Worm (Caenorhabditis elegans) whole organism, L4/young adult: ENCODE measurements around the gene pgm-3.

Source experiments
- W03F9.2 ChIP-seq: fragments of 150-350 bp; optimal IDR thresholded peaks from 2 replicates; lab custom pipeline; 2014; ENCODE audit warnings: missing biosample characterization, missing genetic modification characterization
- dao-5 ChIP-seq: sonication (generic microtip); optimal IDR thresholded peaks from 2 replicates; lab custom pipeline; 2016; ENCODE audit warnings: missing genotype, missing genetic modification characterization, moderate library complexity, missing compliant biosample characterization
- him-1 ChIP-seq: sonication (generic microtip); optimal IDR thresholded peaks from 2 replicates; lab custom pipeline; 2016; ENCODE audit warnings: missing genotype, missing genetic modification reagents, missing genetic modification characterization, missing compliant biosample characterization

Gene pgm-3

DNA sequence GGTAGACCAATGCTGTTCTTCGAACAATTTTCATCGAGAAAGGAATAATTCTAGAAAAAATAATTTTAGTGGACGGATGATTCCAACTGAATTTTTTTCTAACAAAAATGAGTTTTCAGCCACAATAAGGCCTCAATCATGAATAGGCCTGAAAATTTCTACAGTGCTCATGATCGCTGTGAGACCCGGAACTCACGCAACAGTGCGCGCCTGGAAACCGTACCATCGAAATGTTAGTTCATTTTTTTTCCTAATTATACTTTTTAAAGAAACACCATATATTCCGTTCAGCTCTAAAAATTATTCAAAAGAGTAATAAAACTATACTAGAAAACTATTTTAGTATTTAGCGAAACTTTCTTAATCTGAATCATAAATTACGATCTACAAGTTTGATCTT is 615 bp upstream of the pgm-3 start:
- TF ChIP-seq W03F9.2 (tag; lab: Kevin White, UChicago) (no peak), dao-5 (no peak), him-1 (tag; lab: Kevin White, UChicago) (no peak)

DNA sequence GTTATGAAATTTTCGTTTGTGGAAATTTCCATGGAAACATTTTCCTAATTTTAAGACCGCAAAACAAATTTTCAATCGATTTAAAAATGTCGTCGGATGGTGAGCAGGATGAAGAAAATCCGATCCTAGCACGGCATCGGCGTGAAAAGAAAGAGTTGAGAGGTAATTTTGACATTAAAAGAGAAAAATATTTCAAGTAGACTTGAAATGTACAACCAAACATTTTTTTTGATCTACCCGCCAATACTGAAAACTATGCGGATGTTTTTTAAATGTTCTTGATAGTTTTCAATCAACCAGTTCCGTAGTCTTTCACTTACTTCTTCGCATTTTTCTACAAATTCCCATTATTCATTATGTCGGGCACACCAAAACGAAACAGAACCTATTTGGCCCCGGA is 2.6 kb downstream of the pgm-3 start, which contains the start of gene otub-3:
TSS of gene otub-3 (plus strand) at position 56 of the 400 bp plus-strand sequence.
- TF ChIP-seq him-1 (tag; lab: Kevin White, UChicago) (no peak), W03F9.2 (tag; lab: Kevin White, UChicago) (no peak), dao-5 (no peak)

DNA sequence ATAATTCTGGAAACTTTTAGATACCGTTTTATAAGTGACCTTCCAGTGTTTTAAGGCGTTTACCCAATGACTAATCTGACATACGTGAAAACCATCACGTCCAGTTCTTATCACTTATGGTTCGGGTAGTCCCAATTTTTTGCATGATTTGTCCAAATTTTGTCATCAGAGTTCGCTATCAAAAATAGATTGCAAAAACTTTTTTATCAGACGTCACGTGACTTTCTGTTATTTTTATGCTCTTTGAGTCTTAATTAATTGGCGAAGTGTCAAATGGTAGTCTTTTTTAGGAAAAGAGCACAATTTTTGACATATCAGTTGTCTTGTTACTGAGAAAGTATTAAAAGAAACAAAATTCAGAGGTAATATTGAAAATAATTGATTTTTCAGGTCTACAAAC is 4.1 kb downstream of the pgm-3 start:
- TF ChIP-seq him-1 (tag; lab: Kevin White, UChicago) = no peak
- no peak for TF ChIP-seq dao-5
- TF ChIP-seq W03F9.2 (tag; lab: Kevin White, UChicago) = no peak

DNA sequence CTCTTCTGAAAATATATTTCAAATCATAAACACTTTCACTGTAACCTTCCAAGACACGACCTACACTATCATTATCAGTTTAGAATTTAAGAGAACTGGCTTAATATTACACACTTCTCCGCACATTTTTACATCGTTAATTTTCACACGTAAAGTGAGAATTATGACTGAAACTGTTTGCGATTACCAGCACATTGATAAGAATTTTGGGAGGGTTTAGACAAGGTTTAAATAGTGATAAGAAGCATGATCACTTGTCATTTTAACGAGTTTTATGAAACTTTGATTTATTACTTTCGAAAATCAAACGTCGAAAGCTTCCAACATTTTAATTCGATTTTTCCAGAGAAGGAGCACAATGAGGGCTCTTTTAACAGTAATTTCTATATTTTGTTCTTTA is 4.9 kb downstream of the pgm-3 start, which contains the start of gene F21D5.3:
TSS of gene F21D5.3 (plus strand) at position 347 of the 400 bp plus-strand sequence.
- TF ChIP-seq W03F9.2 (tag; lab: Kevin White, UChicago) (no peak), him-1 (tag; lab: Kevin White, UChicago) (no peak), dao-5 (no peak)

DNA sequence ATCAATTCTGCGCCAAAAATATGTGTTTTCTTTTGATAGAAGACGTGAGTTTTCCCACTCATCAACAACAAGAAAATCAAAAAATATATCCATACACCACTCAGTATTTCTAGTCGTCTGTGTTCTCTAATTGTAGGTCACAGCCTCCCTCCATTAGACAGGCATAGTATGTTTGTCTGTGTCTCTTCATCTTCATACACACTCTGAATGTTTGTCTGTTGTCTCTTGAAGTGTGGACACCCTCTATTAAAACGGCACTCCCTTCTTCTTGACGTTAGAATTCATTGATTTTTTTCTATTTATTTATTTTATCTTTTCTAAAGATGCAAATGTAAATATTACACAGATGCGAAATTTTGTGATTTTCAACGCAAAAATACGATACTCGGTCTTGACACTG is 11.8 kb downstream of the pgm-3 start:
- no peak for TF ChIP-seq him-1 (tag; lab: Kevin White, UChicago)
- peak; percentile 10 for TF ChIP-seq W03F9.2 (tag; lab: Kevin White, UChicago)

DNA sequence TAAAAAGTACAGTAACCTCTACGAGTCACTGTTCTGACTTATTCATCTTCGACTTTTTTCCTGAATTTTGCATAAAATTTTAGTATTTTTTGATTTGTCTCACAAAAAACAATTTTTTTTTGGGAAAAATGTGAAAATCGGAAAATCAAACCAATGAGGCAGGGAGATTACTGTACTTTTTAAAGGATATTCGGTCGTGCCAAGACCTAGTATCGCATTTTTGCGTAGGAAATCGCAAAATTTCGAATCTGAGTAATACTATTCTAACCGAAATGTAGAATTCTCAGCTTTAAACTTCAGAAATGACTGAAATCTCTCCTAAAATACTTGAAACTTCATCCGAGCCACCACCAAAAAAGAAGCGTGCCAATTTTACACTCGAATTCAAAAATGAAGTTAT is 12.3 kb downstream of the pgm-3 start, which contains the start of gene F21D5.4:
TSS of gene F21D5.4 (plus strand) at position 301 of the 400 bp plus-strand sequence.
- no peak for TF ChIP-seq W03F9.2 (tag; lab: Kevin White, UChicago)

DNA sequence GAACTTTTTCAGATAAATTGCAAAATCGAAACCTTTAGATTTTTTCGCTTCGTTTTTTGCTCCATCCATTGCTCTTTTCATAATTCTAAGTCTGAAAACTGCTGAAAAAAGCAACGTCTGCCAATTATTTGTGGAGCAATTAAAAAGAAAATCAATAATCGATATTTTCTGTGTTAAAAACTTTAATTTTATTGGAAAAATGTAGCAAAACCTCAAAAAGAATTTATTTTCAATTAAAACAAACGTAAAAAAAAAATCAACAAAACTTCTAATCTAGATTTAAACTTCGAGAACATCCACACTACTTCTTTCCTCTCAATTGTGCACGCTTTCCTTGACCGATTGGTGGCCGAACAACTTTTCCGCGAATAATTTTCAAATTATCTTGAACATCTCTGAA is 13.8 kb downstream of the pgm-3 start, which contains the start of gene F21D5.5:
TSS of gene F21D5.5 (minus strand) at position 101 of the 400 bp plus-strand sequence.
- TF ChIP-seq him-1 (tag; lab: Kevin White, UChicago) (no peak), dao-5 (no peak), W03F9.2 (tag; lab: Kevin White, UChicago) (no peak)

DNA sequence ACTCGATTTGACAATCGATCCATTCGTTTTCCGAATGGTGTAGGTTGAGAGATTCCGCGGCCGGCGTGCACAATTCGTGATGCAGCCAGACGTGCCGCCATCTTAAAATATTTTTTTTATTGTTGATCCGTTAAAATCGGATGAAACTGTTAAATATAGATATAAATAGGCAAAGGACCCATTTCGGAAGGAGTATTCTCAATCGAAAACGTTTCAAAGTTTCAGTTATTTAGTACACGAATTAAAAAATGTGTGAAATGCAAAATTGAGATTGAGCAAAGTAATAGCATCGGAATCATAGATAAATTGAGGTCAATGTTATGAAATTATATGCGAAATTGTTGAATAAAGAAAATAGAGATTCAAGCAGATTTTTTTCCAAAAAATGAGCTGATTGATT is 14.4 kb downstream of the pgm-3 start, which contains the start of gene mrps-33:
TSS of gene mrps-33 (minus strand) at position 101 of the 400 bp plus-strand sequence.
- TF ChIP-seq him-1 (tag; lab: Kevin White, UChicago) (no peak), W03F9.2 (tag; lab: Kevin White, UChicago) (no peak), dao-5 (no peak)

DNA sequence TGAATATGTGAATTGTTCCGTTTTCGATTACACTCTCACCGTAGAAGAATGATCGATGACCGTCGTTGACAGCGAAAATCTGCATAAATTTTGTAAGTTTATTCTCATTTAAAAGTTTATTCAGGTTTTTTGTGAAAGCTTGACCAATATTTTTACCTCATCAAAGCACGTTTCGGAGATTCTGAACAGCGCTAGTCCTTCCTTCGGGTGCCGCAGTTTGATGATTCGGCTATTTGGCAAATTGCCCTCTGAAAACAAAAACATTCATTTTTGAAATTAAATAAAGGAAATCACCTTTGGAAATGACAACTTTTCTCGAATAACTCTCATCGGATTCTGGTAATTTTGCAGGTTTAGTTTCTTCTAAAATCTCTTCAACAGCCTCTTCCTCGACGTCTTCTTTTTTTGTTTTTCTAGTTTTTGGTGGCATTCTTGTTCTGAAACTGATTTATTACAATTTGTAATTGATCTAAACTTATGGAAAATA is 15.5 kb downstream of the pgm-3 start, which contains the start of gene F21D5.6:
TSS of gene F21D5.6 (minus strand) at position 437 of the 487 bp plus-strand sequence.
- no peak for TF ChIP-seq him-1 (tag; lab: Kevin White, UChicago)
- TF ChIP-seq dao-5 = no peak
- TF ChIP-seq W03F9.2 (tag; lab: Kevin White, UChicago) = no peak

DNA sequence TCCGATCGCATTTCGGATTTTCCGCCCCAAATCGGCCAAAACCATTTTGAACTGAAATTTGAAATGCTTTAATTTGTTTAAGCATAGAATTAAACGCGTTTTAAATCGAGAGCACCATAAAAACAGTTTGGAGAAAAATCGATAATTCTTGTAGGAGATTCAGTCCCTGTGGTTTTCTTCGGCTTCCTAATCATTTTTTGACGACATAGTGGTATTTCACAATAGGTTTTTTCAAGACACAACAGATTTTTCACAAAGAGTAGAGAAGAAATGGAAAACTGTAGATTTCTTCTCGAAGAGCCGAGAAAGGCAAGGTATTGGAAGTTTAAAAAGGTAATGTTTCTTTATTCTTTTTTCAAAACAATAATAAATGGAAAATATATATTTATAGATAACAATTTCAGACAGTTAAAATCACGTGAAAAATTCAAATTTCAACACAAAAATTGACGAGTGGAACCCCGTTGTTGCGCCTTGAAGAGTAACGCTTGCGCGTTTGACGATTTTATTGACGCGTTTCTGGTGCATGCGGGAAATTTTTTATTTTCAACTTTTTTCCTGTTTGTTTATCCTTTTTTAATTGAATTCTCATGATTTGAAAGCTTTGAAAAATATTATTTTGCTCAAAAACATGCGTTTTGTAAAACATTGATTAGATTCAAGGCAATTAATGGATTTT is 18.3 kb downstream of the pgm-3 start, which contains the start of gene F21D5.7:
TSS of gene F21D5.7 (minus strand) at position 51 of the 679 bp plus-strand sequence.
- TF ChIP-seq W03F9.2 (tag; lab: Kevin White, UChicago) = peak; percentile 92
- TF ChIP-seq him-1 (tag; lab: Kevin White, UChicago) = no peak

DNA sequence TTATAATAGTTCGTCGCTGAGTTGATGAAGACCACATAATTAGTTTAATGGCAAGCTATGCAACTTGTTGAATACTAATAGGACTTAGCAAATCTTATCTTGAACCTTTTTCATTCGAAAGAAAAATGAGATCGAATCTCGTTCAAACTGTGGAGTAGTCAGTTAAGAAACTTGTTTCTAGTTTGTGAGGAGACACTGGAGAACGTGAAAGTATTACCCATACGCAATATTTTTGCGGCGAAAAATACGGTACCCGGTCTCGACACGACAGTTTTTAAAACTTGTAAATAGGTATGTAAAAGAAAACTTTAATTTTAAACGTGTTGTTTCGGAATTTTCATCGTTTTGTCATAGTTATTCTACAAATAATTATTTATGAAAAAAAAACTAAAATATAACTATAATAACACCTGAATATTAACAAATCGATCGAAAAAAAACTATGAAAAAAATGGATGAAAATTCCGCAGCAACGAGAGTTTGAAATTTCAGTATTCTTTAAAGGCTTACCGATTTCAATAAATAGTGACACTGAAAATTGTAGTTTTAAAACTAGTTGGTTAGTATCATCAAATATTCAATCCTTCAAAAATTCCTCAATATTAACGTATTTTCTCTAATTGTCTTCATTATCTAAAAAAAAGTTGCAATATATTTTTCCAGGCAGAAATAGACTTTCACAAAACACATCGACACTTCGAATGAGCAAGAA is 20.2 kb downstream of the pgm-3 start, which contains the start of the genes F20C5.7 and parg-1:
TSS of gene F20C5.7 (minus strand) at position 101 of the 712 bp plus-strand sequence.
TSS of gene parg-1 (plus strand) at position 662 of the 712 bp plus-strand sequence.
- no peak for TF ChIP-seq W03F9.2 (tag; lab: Kevin White, UChicago)
- no peak for TF ChIP-seq dao-5
- no peak for TF ChIP-seq him-1 (tag; lab: Kevin White, UChicago)

DNA sequence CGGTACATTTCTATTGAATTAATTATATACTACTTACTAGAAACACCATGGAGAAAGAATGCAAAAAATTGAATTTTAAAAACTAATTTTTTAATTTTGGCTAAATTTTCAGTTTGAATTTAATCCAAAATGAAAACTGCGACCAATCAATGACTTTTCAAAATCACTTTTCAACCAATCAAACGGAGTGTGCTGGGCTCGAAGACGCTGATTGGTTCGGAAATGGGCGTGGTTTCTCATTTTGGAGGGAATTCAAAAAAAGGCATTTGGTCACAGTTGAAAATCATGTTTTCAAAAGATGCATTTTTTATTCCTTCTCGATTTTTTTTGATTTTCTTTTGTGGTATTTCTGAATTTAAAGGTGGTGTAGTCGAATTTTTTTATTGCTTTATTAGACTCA is 23.4 kb downstream of the pgm-3 start:
- TF ChIP-seq dao-5 = no peak
- no peak for TF ChIP-seq him-1 (tag; lab: Kevin White, UChicago)
- no peak for TF ChIP-seq W03F9.2 (tag; lab: Kevin White, UChicago)

DNA sequence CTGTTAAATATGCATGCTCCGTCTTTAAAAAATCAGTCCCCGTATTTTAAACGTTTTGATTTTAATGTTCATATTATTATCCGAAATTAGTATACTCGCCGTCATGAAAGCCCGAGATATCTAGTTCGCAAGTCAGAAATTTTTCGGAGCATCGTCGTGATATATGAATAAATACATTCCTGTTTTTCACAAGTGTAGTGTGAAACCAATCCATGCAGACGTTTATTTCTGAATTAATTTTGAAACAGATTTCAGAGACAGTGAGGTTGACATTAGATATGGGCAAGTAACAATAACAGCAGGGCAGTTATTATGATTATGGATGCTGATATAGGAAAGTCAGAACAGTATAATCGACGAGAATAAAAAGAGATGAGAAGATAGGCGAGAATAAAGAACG is 27.0 kb downstream of the pgm-3 start:
- no peak for TF ChIP-seq dao-5

DNA sequence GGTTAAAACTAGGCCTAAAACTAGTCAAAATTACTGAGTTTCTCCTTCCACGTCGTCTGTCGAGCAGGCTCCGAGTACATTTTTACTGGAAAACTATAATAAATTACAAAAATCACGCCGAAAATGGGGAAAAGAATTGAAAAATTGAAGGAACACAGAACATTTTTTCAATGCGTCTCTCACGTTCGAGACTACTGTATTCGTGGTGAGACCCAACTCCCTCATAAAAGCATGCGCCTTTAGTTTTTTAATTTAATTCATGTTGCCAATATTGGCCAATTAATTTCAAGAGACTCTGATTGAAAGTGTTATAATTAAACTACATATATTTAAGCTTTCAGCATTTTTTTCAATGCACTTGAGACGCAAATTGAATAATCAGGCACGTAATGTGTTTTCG is 28.6 kb downstream of the pgm-3 start:
- no peak for TF ChIP-seq W03F9.2 (tag; lab: Kevin White, UChicago)
